Fruit fly (Drosophila melanogaster): ENCODE results near the gene Ost48.

The Ost48 gene

DNA sequence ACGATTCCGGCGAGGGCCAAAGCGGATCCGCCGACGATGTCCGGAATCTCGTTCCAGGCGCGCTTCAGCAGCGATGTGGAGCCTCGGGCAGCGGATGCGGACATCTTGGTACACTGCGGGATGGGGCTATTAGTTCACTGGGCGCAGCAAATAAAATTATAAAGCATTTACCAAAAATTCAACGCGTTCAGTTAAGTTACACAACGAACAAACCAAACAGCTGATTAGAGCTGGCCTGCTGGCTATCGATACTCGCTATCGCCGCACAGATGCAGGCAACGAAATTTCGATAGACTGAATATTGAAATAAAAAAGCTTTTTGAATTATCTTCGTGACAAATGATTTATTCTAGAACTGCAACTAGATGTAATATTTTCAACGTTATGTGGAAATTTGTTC is 1.4 kb upstream of the Ost48 start, which contains the start of gene NdufA3 (continued):
- TF ChIP-seq Asciz (GFP tag; optimal IDR thresholded peaks at IDR 0.05) (no peak), vnd (GFP tag; IDR thresholded peaks at IDR 0.05; ENCODE audit: partially characterized antibody) (peak; percentile 73), fd96Cb (tag; optimal IDR thresholded peaks at IDR 0.05) (no peak), CG18262 (tag; optimal IDR thresholded peaks at IDR 0.05) (no peak), CTCF (GFP tag; optimal IDR thresholded peaks at IDR 0.05) (no peak), eyg (GFP tag; optimal IDR thresholded peaks at IDR 0.05) (no peak), CG4404 (GFP tag; IDR thresholded peaks at IDR 0.05) (no peak), CG32532 (GFP tag; IDR thresholded peaks at IDR 0.05) (no peak), CG3281 (GFP tag; optimal IDR thresholded peaks at IDR 0.05) (no peak), unpg (GFP tag; optimal IDR thresholded peaks at IDR 0.05) (no peak), bigmax (GFP tag; optimal IDR thresholded peaks at IDR 0.05) (no peak), klu (GFP tag; IDR thresholded peaks at IDR 0.05) (no peak), nmo (GFP tag; optimal IDR thresholded peaks at IDR 0.05) (peak; percentile 5), cato (GFP tag; optimal IDR thresholded peaks at IDR 0.05; ENCODE audit: borderline replicate concordance) (no peak), peb (GFP tag; IDR thresholded peaks at IDR 0.05) (no peak), CG6683 (GFP tag; optimal IDR thresholded peaks at IDR 0.05) (no peak), tll (GFP tag; optimal IDR thresholded peaks at IDR 0.05) (no peak), CG6254 (GFP tag; optimal IDR thresholded peaks at IDR 0.05) (no peak), Side (GFP tag; optimal IDR thresholded peaks at IDR 0.05) (no peak), CG10267 (tag; optimal IDR thresholded peaks at IDR 0.05) (no peak), Sox100B (GFP tag; optimal IDR thresholded peaks at IDR 0.05) (no peak), Drgx (GFP tag; IDR thresholded peaks at IDR 0.05) (no peak), CG12942 (GFP tag; optimal IDR thresholded peaks at IDR 0.05) (no peak), otp (GFP tag; IDR thresholded peaks at IDR 0.05) (no peak), fd3F (GFP tag; optimal IDR thresholded peaks at IDR 0.05) (no peak), Dek (tag; optimal IDR thresholded peaks at IDR 0.05) (no peak), CG6272 (GFP tag; IDR thresholded peaks at IDR 0.05) (no peak), sna (GFP tag; IDR thresholded peaks at IDR 0.05; ENCODE audit: partially characterized antibody) (peak; percentile 77), her (GFP tag; optimal IDR thresholded peaks at IDR 0.05) (no peak), CG3726 (GFP tag; IDR thresholded peaks at IDR 0.05) (no peak), Neu2 (GFP tag; optimal IDR thresholded peaks at IDR 0.05; ENCODE audit: borderline replicate concordance) (no peak), lab (GFP tag; optimal IDR thresholded peaks at IDR 0.05) (no peak), usp (GFP tag; optimal IDR thresholded peaks at IDR 0.05) (no peak), ara (GFP tag; IDR thresholded peaks at IDR 0.05) (no peak), Dad (GFP tag; optimal IDR thresholded peaks at IDR 0.05) (no peak), Fer3 (tag; optimal IDR thresholded peaks at IDR 0.05) (no peak), CG17328 (GFP tag; IDR thresholded peaks at IDR 0.05) (no peak), Ssrp (tag; optimal IDR thresholded peaks at IDR 0.05) (no peak), slbo (GFP tag; IDR thresholded peaks at IDR 0.05) (peak; percentile 8; the same call in 1 of the 2 replicates), wor (GFP tag; IDR thresholded peaks at IDR 0.05) (no peak), E2f1 (GFP tag; IDR thresholded peaks at IDR 0.05) (no peak), CG4617 (GFP tag; optimal IDR thresholded peaks at IDR 0.05; ENCODE audit: borderline replicate concordance) (no peak), CG10462 (GFP tag; optimal IDR thresholded peaks at IDR 0.05) (no peak), CG4424 (GFP tag; optimal IDR thresholded peaks at IDR 0.05) (no peak), btn (GFP tag; optimal IDR thresholded peaks at IDR 0.05) (no peak), CG8089 (GFP tag; optimal IDR thresholded peaks at IDR 0.05) (no peak), CG11456 (GFP tag; IDR thresholded peaks at IDR 0.05) (no peak), Jarid2 (GFP tag; optimal IDR thresholded peaks at IDR 0.05) (no peak), CG1233 (GFP tag; optimal IDR thresholded peaks at IDR 0.05) (no peak), Dip2 (GFP tag; IDR thresholded peaks at IDR 0.05) (no peak), fd102C (GFP tag; optimal IDR thresholded peaks at IDR 0.05) (no peak), CG2116 (GFP tag; optimal IDR thresholded peaks at IDR 0.05) (peak; percentile 41)
